Worm (Caenorhabditis elegans) whole organism, L1 larva: ENCODE data around the gene nhr-156.

Experiments used
- alr-1 ChIP-seq: fragments of 200-800 bp; sonication (Bioruptor generic); optimal IDR thresholded peaks from 2 replicates; lab custom pipeline; 2018; ENCODE audit warnings: borderline replicate concordance, mild to moderate bottlenecking, missing genetic modification characterization, missing compliant biosample characterization
- blmp-1 ChIP-seq: fragments of 150-350 bp; optimal IDR thresholded peaks from 2 replicates; lab custom pipeline; 2014; ENCODE audit warnings: missing biosample characterization, missing genetic modification characterization
- nhr-28 ChIP-seq: fragments of 150-350 bp; optimal IDR thresholded peaks from 2 replicates; lab custom pipeline; 2014; ENCODE audit warnings: missing biosample characterization, missing genetic modification characterization
- nhr-47 ChIP-seq: sonication (generic microtip); optimal IDR thresholded peaks from 2 replicates; lab custom pipeline; 2016; ENCODE audit warnings: mild to moderate bottlenecking, missing genetic modification characterization, moderate library complexity, missing compliant biosample characterization
- nhr-77 ChIP-seq: fragments of 150-350 bp; optimal IDR thresholded peaks from 2 replicates; lab custom pipeline; 2014; ENCODE audit warnings: missing biosample characterization, missing genetic modification characterization

DNA sequence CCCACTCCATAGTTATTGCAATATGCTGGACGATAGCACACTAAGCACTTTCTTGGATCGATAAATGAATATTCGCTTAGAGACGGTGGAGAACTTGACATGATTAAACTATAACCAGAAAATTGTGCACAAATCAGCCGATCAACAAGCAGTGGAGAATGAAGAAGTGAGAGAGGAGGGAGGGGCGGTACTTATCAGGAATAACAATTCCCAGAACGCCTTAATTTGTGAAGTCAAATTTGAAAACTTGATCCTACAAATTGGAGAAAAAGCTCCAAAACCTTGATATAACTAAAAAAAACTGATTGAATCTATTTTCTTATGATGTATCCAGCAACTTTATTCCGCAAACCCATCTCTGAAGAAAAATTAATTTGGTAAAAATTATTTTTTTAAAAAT, 27.7 kb upstream of the nhr-156 start, which contains the start of gene nhr-159:
- no peak for TF ChIP-seq nhr-28 (tag; lab: Kevin White, UChicago)
- TF ChIP-seq alr-1 (tag; lab: Kevin White, UChicago): no peak
- no peak for TF ChIP-seq nhr-77 (tag; lab: Kevin White, UChicago)
- TF ChIP-seq nhr-47: no peak
- TF ChIP-seq blmp-1: no peak
